Worm (Caenorhabditis elegans): ENCODE results near the gene fmil-1.

- TF ChIP-seq tra-4 (tag; optimal IDR thresholded peaks at IDR 0.05) (no peak), B0310.2 (tag; optimal IDR thresholded peaks at IDR 0.05) (no peak)
Measured at ce11 chrIV:3610987-3611386, 57.5 kb downstream of the fmil-1 start.

Measured in whole organism, early embryonic.